Worm (Caenorhabditis elegans) whole organism, early embryonic: Measurements from ENCODE around the gene Y43F8C.17.

Experiments
- ama-1 ChIP-seq: fragments of 150-350 bp; optimal IDR thresholded peaks from 2 replicates; lab custom pipeline; 2014
- ets-7 ChIP-seq: sonication (generic microtip); optimal IDR thresholded peaks from 2 replicates; lab custom pipeline; 2016; ENCODE audit warnings: missing genotype, missing genetic modification characterization, missing compliant biosample characterization
- hmbx-1 ChIP-seq: sonication (generic microtip); optimal IDR thresholded peaks from 2 replicates; lab custom pipeline; 2016; ENCODE audit warnings: mild to moderate bottlenecking, missing genetic modification characterization, missing compliant biosample characterization
- hnd-1 ChIP-seq: sonication (generic microtip); optimal IDR thresholded peaks from 2 replicates; lab custom pipeline; 2016; ENCODE audit warnings: missing genetic modification characterization, missing compliant biosample characterization
- pes-1 ChIP-seq: fragments of 200-800 bp; sonication (Bioruptor generic); IDR thresholded peaks from 2 replicates; pipeline ENCODE4 v1.3.6; 2022; ENCODE audit warnings: missing genetic modification reagents, missing genetic modification characterization, missing compliant biosample characterization
- sea-1 ChIP-seq: fragments of 200-800 bp; sonication (Bioruptor generic); conservative IDR thresholded peaks from 2 replicates; pipeline ENCODE4 v1.3.6; 2022; ENCODE audit warnings: missing genetic modification characterization, missing compliant biosample characterization
- tbx-11 ChIP-seq: fragments of 200-800 bp; sonication (Bioruptor generic); IDR thresholded peaks from 2 replicates; pipeline ENCODE4 v1.3.6; 2022; ENCODE audit warnings: missing genetic modification characterization, missing compliant biosample characterization

- TF ChIP-seq ama-1 (no peak), tbx-11 (GFP tag; lab: Robert Waterston, UW) (no peak), ets-7 (tag; lab: Kevin White, UChicago) (no peak), pes-1 (GFP tag; lab: Robert Waterston, UW) (no peak), hnd-1 (tag; lab: Kevin White, UChicago) (no peak), sea-1 (no peak), hmbx-1 (tag; lab: Kevin White, UChicago) (no peak)
These were observed 44.8 kb downstream of the Y43F8C.17 start, which contains the start of gene M162.5 for ce11 chrV:19760751-19761150.
